Fruit fly (Drosophila melanogaster) whole organism, embryonic: ENCODE data around the gene MBD-like.

Source experiments
- CG12071 ChIP-seq: fragments of 200-800 bp; sonication (Bioruptor generic); optimal IDR thresholded peaks from 3 replicates; lab custom pipeline; 2018; ENCODE audit warnings: missing biosample characterization, mild to moderate bottlenecking, missing genetic modification characterization
- CG1233 ChIP-seq: fragments of 200-800 bp; sonication (Bioruptor generic); optimal IDR thresholded peaks from 4 replicates; lab custom pipeline; 2018; ENCODE audit warnings: missing biosample characterization, mild to moderate bottlenecking, missing genetic modification characterization
- CG13296 ChIP-seq: fragments of 200-800 bp; sonication (Bioruptor generic); optimal IDR thresholded peaks from 3 replicates; lab custom pipeline; 2018; ENCODE audit warnings: missing biosample characterization, mild to moderate bottlenecking, missing genetic modification characterization
- CG15269 ChIP-seq: fragments of 200-800 bp; sonication (Bioruptor generic); optimal IDR thresholded peaks from 2 replicates; lab custom pipeline; 2018; ENCODE audit warnings: missing biosample characterization, mild to moderate bottlenecking, missing genetic modification characterization, moderate library complexity
- CG1647 ChIP-seq: fragments of 200-800 bp; sonication (Bioruptor generic); optimal IDR thresholded peaks from 3 replicates; lab custom pipeline; 2016; ENCODE audit warnings: missing biosample characterization, missing genetic modification characterization
- CG16813 ChIP-seq: fragments of 200-800 bp; sonication (Bioruptor generic); IDR thresholded peaks from 3 replicates; pipeline ENCODE4 v1.3.6; 2022; ENCODE audit warnings: missing biosample characterization, missing genetic modification characterization; ENCODE audit not compliant: partially characterized antibody
- CG17328 ChIP-seq: fragments of 200-800 bp; sonication (Bioruptor generic); IDR thresholded peaks from 2 replicates; pipeline ENCODE4 v1.3.6; 2022; ENCODE audit warnings: missing biosample characterization, missing genetic modification characterization
- CG17385 ChIP-seq: fragments of 200-800 bp; sonication (Bioruptor generic); optimal IDR thresholded peaks from 3 replicates; lab custom pipeline; 2018; ENCODE audit warnings: missing biosample characterization, mild to moderate bottlenecking, missing genetic modification characterization
- CG18476 ChIP-seq: fragments of 200-800 bp; sonication (Bioruptor generic); optimal IDR thresholded peaks from 2 replicates; lab custom pipeline; 2016; ENCODE audit warnings: missing biosample characterization, mild to moderate bottlenecking, missing genetic modification characterization
- CG2120 ChIP-seq: fragments of 200-800 bp; sonication (Bioruptor generic); optimal IDR thresholded peaks from 3 replicates; lab custom pipeline; 2016; ENCODE audit warnings: missing biosample characterization, missing genetic modification characterization
- CG31224 ChIP-seq: fragments of 200-800 bp; sonication (Bioruptor generic); IDR thresholded peaks from 2 replicates; pipeline ENCODE4 v1.3.6; 2022; ENCODE audit warnings: missing biosample characterization, missing genetic modification characterization
- CG31365 ChIP-seq: fragments of 200-800 bp; sonication (Bioruptor generic); optimal IDR thresholded peaks from 2 replicates; lab custom pipeline; 2018; ENCODE audit warnings: missing biosample characterization, mild to moderate bottlenecking, missing genetic modification characterization
- CG32767 ChIP-seq: fragments of 200-800 bp; sonication (Bioruptor generic); IDR thresholded peaks from 2 replicates; pipeline ENCODE4 v1.3.6; 2022; ENCODE audit warnings: missing biosample characterization, missing genetic modification characterization
- CG3281 ChIP-seq: fragments of 200-800 bp; sonication (Bioruptor generic); optimal IDR thresholded peaks from 3 replicates; lab custom pipeline; 2017; ENCODE audit warnings: missing biosample characterization, mild to moderate bottlenecking, missing genetic modification characterization
- CG33213 ChIP-seq: fragments of 200-800 bp; sonication (Bioruptor generic); optimal IDR thresholded peaks from 3 replicates; lab custom pipeline; 2016; ENCODE audit warnings: missing biosample characterization, missing genetic modification characterization
- CG4328 ChIP-seq: fragments of 200-800 bp; sonication (Bioruptor generic); optimal IDR thresholded peaks from 3 replicates; lab custom pipeline; 2017; ENCODE audit warnings: missing biosample characterization, missing genetic modification reagents, missing genetic modification characterization
- CG4360 ChIP-seq: fragments of 200-800 bp; sonication (Bioruptor generic); IDR thresholded peaks from 2 replicates; pipeline ENCODE4 v1.3.6; 2022; ENCODE audit warnings: missing biosample characterization, missing genetic modification characterization
- CG8359 ChIP-seq: fragments of 200-800 bp; sonication (Bioruptor generic); optimal IDR thresholded peaks from 2 replicates; lab custom pipeline; 2017; ENCODE audit warnings: missing biosample characterization, mild to moderate bottlenecking, missing genetic modification characterization, borderline replicate concordance
- CG8944 ChIP-seq: fragments of 200-800 bp; sonication (Bioruptor generic); optimal IDR thresholded peaks from 3 replicates; lab custom pipeline; 2016; ENCODE audit warnings: missing biosample characterization, missing genetic modification characterization
- Elba2 ChIP-seq: fragments of 200-800 bp; sonication (Bioruptor generic); optimal IDR thresholded peaks from 3 replicates; lab custom pipeline; 2016; ENCODE audit warnings: missing biosample characterization, missing genetic modification characterization
- H15 ChIP-seq: fragments of 200-800 bp; sonication (Bioruptor generic); IDR thresholded peaks from 3 replicates; pipeline ENCODE4 v1.3.6; 2022; ENCODE audit warnings: missing biosample characterization, missing genetic modification characterization
- HHEX ChIP-seq: fragments of 200-800 bp; sonication (Bioruptor generic); optimal IDR thresholded peaks from 3 replicates; lab custom pipeline; 2017; ENCODE audit warnings: missing biosample characterization, mild to moderate bottlenecking, missing genetic modification characterization, missing genetic modification reagents
- HLHmδ ChIP-seq: fragments of 200-800 bp; sonication (Bioruptor generic); optimal IDR thresholded peaks from 2 replicates; lab custom pipeline; 2018; ENCODE audit warnings: missing biosample characterization, mild to moderate bottlenecking, missing genetic modification characterization, moderate library complexity
- Hand ChIP-seq: fragments of 200-800 bp; sonication (Bioruptor generic); optimal IDR thresholded peaks from 2 replicates; lab custom pipeline; 2017; ENCODE audit warnings: mild to moderate bottlenecking, missing biosample characterization, missing genetic modification reagents, missing genetic modification characterization
- NfI ChIP-seq: fragments of 200-800 bp; sonication (Bioruptor generic); optimal IDR thresholded peaks from 3 replicates; lab custom pipeline; 2018; ENCODE audit warnings: missing biosample characterization, mild to moderate bottlenecking, missing genetic modification characterization, moderate library complexity
- Scr ChIP-seq: fragments of 200-800 bp; sonication (Bioruptor generic); IDR thresholded peaks from 2 replicates; pipeline ENCODE4 v1.3.6; 2022; ENCODE audit warnings: missing biosample characterization, missing genetic modification characterization; ENCODE audit not compliant: partially characterized antibody
- Trl ChIP-seq, 3 experiments: fragments of >200 bp in 2 of 3; fragments of 200-800 bp in 1 of 3; sonication (Bioruptor generic) in 1 of 3; optimal IDR thresholded peaks; 2 replicates in 1 of 3; 3 replicates in 2 of 3; lab custom pipeline; 2016 to 2017; ENCODE audit warnings: missing biosample characterization in 1 of 3, missing genetic modification characterization in 1 of 3
- al ChIP-seq: fragments of 200-800 bp; sonication (Bioruptor generic); IDR thresholded peaks from 2 replicates; pipeline ENCODE4 v1.3.6; 2022; ENCODE audit warnings: missing biosample characterization, missing genetic modification characterization
- az2 ChIP-seq: fragments of 200-800 bp; sonication (Bioruptor generic); optimal IDR thresholded peaks from 3 replicates; lab custom pipeline; 2016; ENCODE audit warnings: missing biosample characterization, missing genetic modification characterization
- bab2 ChIP-seq: fragments of 200-800 bp; sonication (Bioruptor generic); optimal IDR thresholded peaks from 2 replicates; lab custom pipeline; 2016; ENCODE audit warnings: missing biosample characterization, missing genetic modification characterization
- bbx ChIP-seq: fragments of 200-800 bp; sonication (Bioruptor generic); IDR thresholded peaks from 2 replicates; pipeline ENCODE4 v1.3.6; 2022; ENCODE audit warnings: missing biosample characterization, missing genetic modification characterization; ENCODE audit not compliant: partially characterized antibody
- caup ChIP-seq: fragments of 200-800 bp; sonication (Bioruptor generic); optimal IDR thresholded peaks from 3 replicates; lab custom pipeline; 2017; ENCODE audit warnings: missing biosample characterization, mild to moderate bottlenecking, missing genetic modification characterization, moderate library complexity; ENCODE audit not compliant: severe bottlenecking
- cg ChIP-seq: fragments of 200-800 bp; sonication (Bioruptor generic); optimal IDR thresholded peaks from 3 replicates; lab custom pipeline; 2019; ENCODE audit warnings: missing biosample characterization, mild to moderate bottlenecking, missing genetic modification characterization, moderate library complexity
- eyg ChIP-seq: fragments of 200-800 bp; sonication (Bioruptor generic); optimal IDR thresholded peaks from 3 replicates; lab custom pipeline; 2016; ENCODE audit warnings: missing biosample characterization, missing genetic modification characterization
- fru ChIP-seq: fragments of >200 bp; optimal IDR thresholded peaks from 2 replicates; lab custom pipeline; 2017
- gfzf ChIP-seq: fragments of 200-800 bp; sonication (Bioruptor generic); optimal IDR thresholded peaks from 2 replicates; lab custom pipeline; 2016; ENCODE audit warnings: missing biosample characterization, mild to moderate bottlenecking, missing genetic modification characterization, moderate library complexity
- grn ChIP-seq: fragments of 200-800 bp; sonication (Bioruptor generic); optimal IDR thresholded peaks from 3 replicates; lab custom pipeline; 2017; ENCODE audit warnings: missing biosample characterization, missing genetic modification characterization
- ham ChIP-seq: fragments of 200-800 bp; sonication (Bioruptor generic); IDR thresholded peaks from 2 replicates; pipeline ENCODE4 v1.3.6; 2022; ENCODE audit warnings: missing biosample characterization, missing genetic modification characterization
- knrl ChIP-seq: fragments of 200-800 bp; sonication (Bioruptor generic); IDR thresholded peaks from 3 replicates; pipeline ENCODE4 v1.3.6; 2022; ENCODE audit warnings: missing biosample characterization, missing genetic modification characterization; ENCODE audit not compliant: partially characterized antibody
- mam ChIP-seq: fragments of 200-800 bp; sonication (Bioruptor generic); optimal IDR thresholded peaks from 3 replicates; lab custom pipeline; 2016; ENCODE audit warnings: missing biosample characterization, missing genetic modification characterization
- mirr ChIP-seq: fragments of 200-800 bp; sonication (Bioruptor generic); optimal IDR thresholded peaks from 3 replicates; lab custom pipeline; 2018; ENCODE audit warnings: missing biosample characterization, mild to moderate bottlenecking, missing genetic modification characterization
- nmo ChIP-seq: fragments of 200-800 bp; sonication (Bioruptor generic); optimal IDR thresholded peaks from 2 replicates; lab custom pipeline; 2018; ENCODE audit warnings: missing biosample characterization, mild to moderate bottlenecking, missing genetic modification characterization, moderate library complexity
- p53 ChIP-seq: fragments of 200-800 bp; sonication (Bioruptor generic); optimal IDR thresholded peaks from 2 replicates; lab custom pipeline; 2016; ENCODE audit warnings: missing biosample characterization, missing genetic modification characterization
- prd ChIP-seq, 3 experiments: fragments of >200 bp in 2 of 3; fragments of 200-800 bp in 1 of 3; sonication (Bioruptor generic) in 1 of 3; optimal IDR thresholded peaks in 2 of 3; IDR thresholded peaks in 1 of 3; 2 replicates in 2 of 3; 3 replicates in 1 of 3; pipeline versions ENCODE4 v1.3.6 to Lab custom; 2017 to 2022; ENCODE audit warnings: missing biosample characterization in 1 of 3, missing genetic modification characterization in 1 of 3
- rib ChIP-seq: fragments of 200-800 bp; sonication (Bioruptor generic); IDR thresholded peaks from 2 replicates; pipeline ENCODE4 v1.3.6; 2022; ENCODE audit warnings: missing biosample characterization, missing genetic modification characterization
- sim ChIP-seq: fragments of 200-800 bp; sonication (Bioruptor generic); IDR thresholded peaks from 2 replicates; pipeline ENCODE4 v1.3.6; 2022; ENCODE audit warnings: missing biosample characterization, missing genetic modification characterization
- sr ChIP-seq: fragments of 200-800 bp; sonication (Bioruptor generic); IDR thresholded peaks from 3 replicates; pipeline ENCODE4 v1.3.6; 2022; ENCODE audit warnings: missing biosample characterization, missing genetic modification characterization
- stc ChIP-seq: fragments of 200-800 bp; sonication (Bioruptor generic); IDR thresholded peaks from 2 replicates; pipeline ENCODE4 v1.3.6; 2022; ENCODE audit warnings: missing biosample characterization, missing genetic modification characterization
- tin ChIP-seq: fragments of 200-800 bp; sonication (Bioruptor generic); optimal IDR thresholded peaks from 3 replicates; lab custom pipeline; 2016; ENCODE audit warnings: missing biosample characterization, missing genetic modification characterization
- vvl ChIP-seq: fragments of 200-800 bp; sonication (Bioruptor generic); IDR thresholded peaks from 2 replicates; pipeline ENCODE4 v1.3.6; 2022; ENCODE audit warnings: missing biosample characterization, missing genetic modification characterization
- yki ChIP-seq: fragments of >200 bp; optimal IDR thresholded peaks from 3 replicates; lab custom pipeline; 2018

MBD-like gene

DNA sequence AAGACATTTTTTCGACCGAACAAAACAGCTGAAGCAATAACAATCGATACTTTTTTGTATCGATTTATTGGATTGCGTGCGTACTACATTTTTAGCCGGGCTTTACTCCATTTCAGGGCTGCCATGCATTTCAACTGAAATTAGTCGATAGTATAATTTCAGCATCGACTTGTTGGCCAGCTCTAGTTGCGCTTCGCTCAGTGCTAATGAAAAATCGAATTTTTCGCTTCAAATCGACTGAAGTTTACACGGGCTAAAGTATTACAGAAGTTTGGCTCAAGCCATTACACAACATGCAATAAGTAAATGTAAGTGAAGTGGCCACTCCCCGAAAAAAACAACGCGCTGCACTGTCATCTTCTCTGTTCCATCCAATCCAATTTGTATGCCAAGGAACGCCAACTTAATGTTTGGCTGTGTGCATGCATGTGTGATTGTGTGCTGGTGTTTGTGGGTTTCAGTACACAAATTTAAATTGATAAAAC lies 43.7 kb upstream of the MBD-like start, which contains the start of the genes mRpL47, CG8176 and Kdm3 (continued):
- TF ChIP-seq vvl (GFP tag; lab: Robert Waterston, UW) (no peak), Trl (optimal IDR thresholded peaks at IDR 0.05; lab: Kevin White, UChicago) (no peak), Trl (GFP tag; optimal IDR thresholded peaks at IDR 0.05; lab: Kevin White, UChicago) (peak; percentile 79), CG16813 (no peak), bbx (GFP tag; lab: Robert Waterston, UW) (no peak), CG31365 (tag; lab: Kevin White, UChicago) (no peak), H15 (GFP tag; lab: Robert Waterston, UW) (no peak), CG18476 (GFP tag; lab: Kevin White, UChicago) (no peak), ham (GFP tag; lab: Robert Waterston, UW) (no peak), sim (GFP tag; lab: Robert Waterston, UW) (no peak), tin (peak; percentile 68), eyg (GFP tag; lab: Kevin White, UChicago) (peak; percentile 56), caup (GFP tag; lab: Kevin White, UChicago) (peak; percentile 70), CG4360 (GFP tag; lab: Robert Waterston, UW) (no peak), CG15269 (tag; lab: Kevin White, UChicago) (no peak), nmo (GFP tag; lab: Kevin White, UChicago) (peak; percentile 87), mirr (GFP tag; lab: Kevin White, UChicago) (peak; percentile 55), rib (GFP tag; lab: Robert Waterston, UW) (no peak), p53 (peak; percentile 74), stc (no peak), Hand (GFP tag; lab: Kevin White, UChicago) (no peak), CG32767 (GFP tag; lab: Robert Waterston, UW) (no peak), HLHmδ (GFP tag; lab: Kevin White, UChicago) (no peak), CG2120 (peak; percentile 89), al (GFP tag; lab: Robert Waterston, UW) (no peak), NfI (GFP tag; lab: Kevin White, UChicago) (peak; percentile 61), gfzf (GFP tag; lab: Kevin White, UChicago) (peak; percentile 67), prd (optimal IDR thresholded peaks at IDR 0.05; lab: Kevin White, UChicago) (no peak), prd (GFP tag; IDR thresholded peaks at IDR 0.05; lab: Robert Waterston, UW) (no peak), CG1647 (GFP tag; lab: Kevin White, UChicago) (peak; percentile 86), CG1233 (GFP tag; lab: Kevin White, UChicago) (peak; percentile 31), Scr (GFP tag; lab: Robert Waterston, UW) (no peak), CG8944 (GFP tag; lab: Kevin White, UChicago) (peak; percentile 68), CG17385 (GFP tag; lab: Kevin White, UChicago) (peak; percentile 13), CG4328 (GFP tag; lab: Kevin White, UChicago) (no peak), CG31224 (GFP tag; lab: Robert Waterston, UW) (no peak), az2 (GFP tag; lab: Kevin White, UChicago) (peak; percentile 31), knrl (GFP tag; lab: Robert Waterston, UW) (no peak), sr (GFP tag; lab: Robert Waterston, UW) (no peak), cg (GFP tag; lab: Kevin White, UChicago) (peak; percentile 96), CG33213 (GFP tag; lab: Kevin White, UChicago) (peak; percentile 87), Elba2 (no peak), CG17328 (GFP tag; lab: Robert Waterston, UW) (no peak), CG13296 (GFP tag; lab: Kevin White, UChicago) (no peak), mam (GFP tag; lab: Kevin White, UChicago) (peak; percentile 90), bab2 (peak; percentile 60), HHEX (no peak), CG3281 (GFP tag; lab: Kevin White, UChicago) (peak; percentile 42), fru (lab: Kevin White, UChicago) (no peak), CG12071 (GFP tag; lab: Kevin White, UChicago) (no peak), CG8359 (GFP tag; lab: Kevin White, UChicago) (no peak), grn (no peak), yki (lab: Kevin White, UChicago) (no peak)
